Fruit fly (Drosophila melanogaster) whole organism, embryonic: ENCODE measurements around the gene CG34125.

ENCODE experiments used
- C15 ChIP-seq: fragments of 200-800 bp; sonication (Bioruptor generic); IDR thresholded peaks from 3 replicates; pipeline ENCODE4 v1.3.6; 2022; ENCODE audit warnings: missing biosample characterization, missing genetic modification characterization
- CG1024 ChIP-seq: fragments of 200-800 bp; sonication (Bioruptor generic); IDR thresholded peaks from 2 replicates; pipeline ENCODE4 v1.3.6; 2022; ENCODE audit warnings: missing biosample characterization, missing genetic modification characterization
- CG11723 ChIP-seq: fragments of 200-800 bp; sonication (Bioruptor generic); optimal IDR thresholded peaks from 2 replicates; lab custom pipeline; 2017; ENCODE audit warnings: missing biosample characterization, mild to moderate bottlenecking, missing genetic modification characterization
- CG12155 ChIP-seq: fragments of 200-800 bp; sonication (Bioruptor generic); optimal IDR thresholded peaks from 3 replicates; lab custom pipeline; 2016; ENCODE audit warnings: missing biosample characterization, missing genetic modification characterization
- CG12219 ChIP-seq: fragments of 200-800 bp; sonication (Bioruptor generic); optimal IDR thresholded peaks from 3 replicates; lab custom pipeline; 2018; ENCODE audit warnings: missing biosample characterization, mild to moderate bottlenecking, missing genetic modification characterization
- CG12659 ChIP-seq: fragments of 200-800 bp; sonication (Bioruptor generic); optimal IDR thresholded peaks from 3 replicates; lab custom pipeline; 2017; ENCODE audit warnings: mild to moderate bottlenecking, missing biosample characterization, missing genetic modification reagents, missing genetic modification characterization
- CG13123 ChIP-seq: fragments of 200-800 bp; sonication (Bioruptor generic); optimal IDR thresholded peaks from 2 replicates; lab custom pipeline; 2016; ENCODE audit warnings: missing biosample characterization, missing genetic modification characterization
- CG1529 ChIP-seq: fragments of 200-800 bp; sonication (Bioruptor generic); optimal IDR thresholded peaks from 3 replicates; lab custom pipeline; 2018; ENCODE audit warnings: missing biosample characterization, missing genetic modification characterization
- CG16863 ChIP-seq: fragments of 200-800 bp; sonication (Bioruptor generic); optimal IDR thresholded peaks from 3 replicates; lab custom pipeline; 2016; ENCODE audit warnings: missing biosample characterization, missing genetic modification characterization
- CG2120 ChIP-seq: fragments of 200-800 bp; sonication (Bioruptor generic); optimal IDR thresholded peaks from 3 replicates; lab custom pipeline; 2016; ENCODE audit warnings: missing biosample characterization, missing genetic modification characterization
- CG2202 ChIP-seq: fragments of 200-800 bp; sonication (Bioruptor generic); optimal IDR thresholded peaks from 2 replicates; lab custom pipeline; 2018; ENCODE audit warnings: missing biosample characterization, mild to moderate bottlenecking, missing genetic modification characterization
- CG32772 ChIP-seq: fragments of 200-800 bp; sonication (Bioruptor generic); IDR thresholded peaks from 2 replicates; pipeline ENCODE4 v1.3.6; 2022; ENCODE audit warnings: missing biosample characterization, missing genetic modification characterization
- CG3847 ChIP-seq: fragments of 200-800 bp; sonication (Bioruptor generic); IDR thresholded peaks from 2 replicates; pipeline ENCODE4 v1.3.6; 2022; ENCODE audit warnings: missing biosample characterization, missing genetic modification characterization
- CG5953 ChIP-seq: fragments of 200-800 bp; sonication (Bioruptor generic); IDR thresholded peaks from 2 replicates; pipeline ENCODE4 v1.3.6; 2022; ENCODE audit warnings: missing biosample characterization, missing genetic modification characterization
- CG7786 ChIP-seq: fragments of 200-800 bp; sonication (Bioruptor generic); optimal IDR thresholded peaks from 2 replicates; lab custom pipeline; 2016; ENCODE audit warnings: missing biosample characterization, missing genetic modification characterization
- CG8359 ChIP-seq: fragments of 200-800 bp; sonication (Bioruptor generic); optimal IDR thresholded peaks from 2 replicates; lab custom pipeline; 2017; ENCODE audit warnings: missing biosample characterization, mild to moderate bottlenecking, missing genetic modification characterization, borderline replicate concordance
- CG8388 ChIP-seq: fragments of 200-800 bp; sonication (Bioruptor generic); optimal IDR thresholded peaks from 2 replicates; lab custom pipeline; 2019; ENCODE audit warnings: missing biosample characterization, mild to moderate bottlenecking, missing genetic modification characterization, moderate library complexity
- Elba2 ChIP-seq: fragments of 200-800 bp; sonication (Bioruptor generic); optimal IDR thresholded peaks from 3 replicates; lab custom pipeline; 2016; ENCODE audit warnings: missing biosample characterization, missing genetic modification characterization
- Ets65A ChIP-seq: fragments of 200-800 bp; sonication (Bioruptor generic); peaks from one replicate; lab custom pipeline; 2016; ENCODE audit warnings: missing biosample characterization, missing genetic modification characterization
- Ets97D ChIP-seq: fragments of 200-800 bp; sonication (Bioruptor generic); optimal IDR thresholded peaks from 3 replicates; lab custom pipeline; 2016; ENCODE audit warnings: missing biosample characterization, missing genetic modification characterization
- HLH3B ChIP-seq: fragments of 200-800 bp; sonication (Bioruptor generic); IDR thresholded peaks from 2 replicates; pipeline ENCODE4 v1.3.6; 2022; ENCODE audit warnings: missing biosample characterization, missing genetic modification characterization
- HLHmδ ChIP-seq: fragments of 200-800 bp; sonication (Bioruptor generic); optimal IDR thresholded peaks from 2 replicates; lab custom pipeline; 2018; ENCODE audit warnings: missing biosample characterization, mild to moderate bottlenecking, missing genetic modification characterization, moderate library complexity
- Hr51 ChIP-seq, 2 experiments: fragments of 200-800 bp; sonication (Bioruptor generic); optimal IDR thresholded peaks; 2 replicates in 1 of 2; 3 replicates in 1 of 2; lab custom pipeline; 2016 to 2018; ENCODE audit warnings: missing biosample characterization in 2 of 2, missing genetic modification characterization in 2 of 2, mild to moderate bottlenecking in 1 of 2, moderate library complexity in 1 of 2
- Jarid2 ChIP-seq: fragments of 200-800 bp; sonication (Bioruptor generic); optimal IDR thresholded peaks from 3 replicates; lab custom pipeline; 2017; ENCODE audit warnings: mild to moderate bottlenecking, missing biosample characterization, missing genetic modification reagents, missing genetic modification characterization
- Meics ChIP-seq: fragments of 200-800 bp; sonication (Bioruptor generic); optimal IDR thresholded peaks from 2 replicates; lab custom pipeline; 2017; ENCODE audit warnings: missing biosample characterization, mild to moderate bottlenecking, missing genetic modification characterization
- Ptx1 ChIP-seq: fragments of 200-800 bp; sonication (Bioruptor generic); IDR thresholded peaks from 2 replicates; pipeline ENCODE4 v1.3.6; 2022; ENCODE audit warnings: missing biosample characterization, missing genetic modification characterization
- Scr ChIP-seq: fragments of 200-800 bp; sonication (Bioruptor generic); IDR thresholded peaks from 2 replicates; pipeline ENCODE4 v1.3.6; 2022; ENCODE audit warnings: missing biosample characterization, missing genetic modification characterization; ENCODE audit not compliant: partially characterized antibody
- Side ChIP-seq: fragments of 200-800 bp; sonication (Bioruptor generic); optimal IDR thresholded peaks from 2 replicates; lab custom pipeline; 2016; ENCODE audit warnings: missing biosample characterization, missing genetic modification characterization
- Tbp ChIP-seq: fragments of >200 bp; optimal IDR thresholded peaks from 2 replicates; lab custom pipeline; 2018; ENCODE audit warnings: missing biosample characterization, missing genetic modification characterization
- amos ChIP-seq: fragments of 200-800 bp; sonication (Bioruptor generic); IDR thresholded peaks from 2 replicates; pipeline ENCODE4 v1.3.6; 2022; ENCODE audit warnings: missing biosample characterization, missing genetic modification characterization; ENCODE audit not compliant: partially characterized antibody
- cg ChIP-seq: fragments of 200-800 bp; sonication (Bioruptor generic); optimal IDR thresholded peaks from 3 replicates; lab custom pipeline; 2019; ENCODE audit warnings: missing biosample characterization, mild to moderate bottlenecking, missing genetic modification characterization, moderate library complexity
- chm ChIP-seq: fragments of 200-800 bp; sonication (Bioruptor generic); IDR thresholded peaks from 2 replicates; pipeline ENCODE4 v1.3.6; 2022; ENCODE audit warnings: missing biosample characterization, missing genetic modification characterization
- crc ChIP-seq: fragments of 200-800 bp; sonication (Bioruptor generic); optimal IDR thresholded peaks from 2 replicates; lab custom pipeline; 2016; ENCODE audit warnings: missing biosample characterization, missing genetic modification characterization
- dmrt11E ChIP-seq: fragments of 200-800 bp; sonication (Bioruptor generic); optimal IDR thresholded peaks from 3 replicates; lab custom pipeline; 2018; ENCODE audit warnings: missing biosample characterization, mild to moderate bottlenecking, missing genetic modification characterization, moderate library complexity
- exex ChIP-seq: fragments of 200-800 bp; sonication (Bioruptor generic); optimal IDR thresholded peaks from 4 replicates; lab custom pipeline; 2018; ENCODE audit warnings: missing biosample characterization, mild to moderate bottlenecking, missing genetic modification characterization, moderate library complexity
- fd102C ChIP-seq: fragments of 200-800 bp; sonication (Bioruptor generic); optimal IDR thresholded peaks from 2 replicates; lab custom pipeline; 2018; ENCODE audit warnings: missing biosample characterization, mild to moderate bottlenecking, missing genetic modification characterization, moderate library complexity
- hbn ChIP-seq: fragments of 200-800 bp; sonication (Bioruptor generic); IDR thresholded peaks from 2 replicates; pipeline ENCODE4 v1.3.6; 2022; ENCODE audit warnings: missing biosample characterization, missing genetic modification characterization; ENCODE audit not compliant: partially characterized antibody
- jumu ChIP-seq: fragments of 200-800 bp; sonication (Bioruptor generic); optimal IDR thresholded peaks from 3 replicates; lab custom pipeline; 2016; ENCODE audit warnings: missing biosample characterization, missing genetic modification characterization
- kah ChIP-seq: fragments of 200-800 bp; sonication (Bioruptor generic); optimal IDR thresholded peaks from 2 replicates; lab custom pipeline; 2018; ENCODE audit warnings: missing biosample characterization, mild to moderate bottlenecking, missing genetic modification characterization
- mirr ChIP-seq: fragments of 200-800 bp; sonication (Bioruptor generic); optimal IDR thresholded peaks from 3 replicates; lab custom pipeline; 2018; ENCODE audit warnings: missing biosample characterization, mild to moderate bottlenecking, missing genetic modification characterization
- nerfin-2 ChIP-seq: fragments of 200-800 bp; sonication (Bioruptor generic); IDR thresholded peaks from 2 replicates; pipeline ENCODE4 v1.3.6; 2022; ENCODE audit warnings: missing biosample characterization, missing genetic modification characterization; ENCODE audit not compliant: partially characterized antibody
- nom ChIP-seq: fragments of 200-800 bp; sonication (Bioruptor generic); optimal IDR thresholded peaks from 2 replicates; lab custom pipeline; 2017; ENCODE audit warnings: missing biosample characterization, missing genetic modification characterization, mild to moderate bottlenecking, moderate library complexity, missing genetic modification reagents
- odd ChIP-seq: fragments of 200-800 bp; sonication (Bioruptor generic); optimal IDR thresholded peaks from 2 replicates; lab custom pipeline; 2017; ENCODE audit warnings: missing biosample characterization, mild to moderate bottlenecking, missing genetic modification characterization
- peb ChIP-seq: fragments of 200-800 bp; sonication (Bioruptor generic); IDR thresholded peaks from 2 replicates; pipeline ENCODE4 v1.3.6; 2022; ENCODE audit warnings: missing biosample characterization, missing genetic modification characterization
- rib ChIP-seq: fragments of 200-800 bp; sonication (Bioruptor generic); IDR thresholded peaks from 2 replicates; pipeline ENCODE4 v1.3.6; 2022; ENCODE audit warnings: missing biosample characterization, missing genetic modification characterization
- tio ChIP-seq: fragments of 200-800 bp; sonication (Bioruptor generic); optimal IDR thresholded peaks from 2 replicates; lab custom pipeline; 2017; ENCODE audit warnings: missing biosample characterization, missing genetic modification characterization, inconsistent platforms
- trh ChIP-seq: fragments of 200-800 bp; sonication (Bioruptor generic); optimal IDR thresholded peaks from 2 replicates; lab custom pipeline; 2016; ENCODE audit warnings: missing biosample characterization, missing genetic modification characterization
- unpg ChIP-seq: fragments of 200-800 bp; sonication (Bioruptor generic); optimal IDR thresholded peaks from 3 replicates; lab custom pipeline; 2018; ENCODE audit warnings: missing biosample characterization, mild to moderate bottlenecking, missing genetic modification characterization, moderate library complexity
- vnd ChIP-seq: fragments of 200-800 bp; sonication (Bioruptor generic); IDR thresholded peaks from 3 replicates; pipeline ENCODE4 v1.3.6; 2022; ENCODE audit warnings: missing biosample characterization, missing genetic modification characterization; ENCODE audit not compliant: partially characterized antibody

The CG34125 gene

DNA sequence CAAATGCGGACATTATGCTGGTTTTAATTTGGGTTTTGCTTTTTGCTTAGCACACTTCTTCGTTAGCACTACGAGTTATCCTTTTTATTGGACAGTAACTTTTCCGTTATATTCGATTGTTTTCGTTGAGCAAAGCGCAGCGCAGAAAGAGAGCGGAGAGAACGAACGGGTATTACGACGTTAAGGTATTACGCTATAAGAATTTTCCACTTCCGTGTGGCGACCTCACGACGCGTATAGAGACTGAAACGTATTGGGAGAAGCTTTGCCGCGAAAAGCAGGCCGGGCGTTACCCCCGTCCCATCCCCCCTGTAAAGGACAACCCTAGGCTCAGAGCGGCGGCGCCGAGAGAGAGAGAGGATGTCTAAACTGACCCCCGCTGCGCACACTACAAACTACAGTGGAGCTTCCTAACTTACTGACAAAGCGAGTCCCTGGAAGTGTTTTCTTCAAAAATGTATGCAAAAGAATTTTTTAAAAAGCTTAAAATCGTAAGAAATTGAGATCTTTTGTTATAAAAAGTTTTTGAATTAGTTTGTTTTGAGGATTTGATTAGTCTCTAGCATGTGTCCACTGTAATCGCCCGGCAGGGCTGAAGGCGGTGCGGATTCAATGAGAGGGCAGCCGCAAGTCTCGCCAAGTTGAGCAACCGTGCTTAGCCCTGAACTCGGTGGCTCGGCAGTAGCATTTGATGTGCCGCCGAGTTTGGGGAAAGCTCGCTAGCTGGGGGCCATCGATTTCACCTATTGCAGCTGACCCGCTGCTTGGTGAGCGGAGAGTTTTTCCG lies 39.4 kb downstream of the CG34125 start (continued):
- peak; percentile 91 for TF ChIP-seq CG8388 (GFP tag; lab: Kevin White, UChicago)
- TF ChIP-seq jumu (GFP tag; lab: Kevin White, UChicago), result peak; percentile 96
- TF ChIP-seq Elba2 (GFP tag; lab: Kevin White, UChicago), result no peak
- TF ChIP-seq dmrt11E (tag; lab: Kevin White, UChicago), result peak; percentile 82
- no peak for TF ChIP-seq cg (GFP tag; lab: Kevin White, UChicago)
- peak; percentile 94 for TF ChIP-seq chm (GFP tag; lab: Robert Waterston, UW)
- TF ChIP-seq fd102C (GFP tag; lab: Kevin White, UChicago), result no peak
- peak; percentile 86 for TF ChIP-seq CG1529 (GFP tag; lab: Kevin White, UChicago)
- TF ChIP-seq tio (GFP tag; lab: Kevin White, UChicago), result no peak
- peak; percentile 64 for TF ChIP-seq nom
- TF ChIP-seq Tbp (GFP tag; lab: Kevin White, UChicago), result no peak
- peak; percentile 91 for TF ChIP-seq CG12219 (GFP tag; lab: Kevin White, UChicago)
- TF ChIP-seq CG1024 (GFP tag; lab: Robert Waterston, UW), result peak; percentile 87
- peak; percentile 96 for TF ChIP-seq CG32772 (GFP tag; lab: Robert Waterston, UW)
- peak; percentile 95 for TF ChIP-seq CG5953 (GFP tag; lab: Robert Waterston, UW)
- TF ChIP-seq C15 (GFP tag; lab: Robert Waterston, UW), result peak; percentile 89
- peak; percentile 95 for TF ChIP-seq rib
- TF ChIP-seq Meics (GFP tag; lab: Kevin White, UChicago), result peak; percentile 97
- peak; percentile 91 for TF ChIP-seq crc (GFP tag; lab: Kevin White, UChicago)
- peak; percentile 88 for TF ChIP-seq exex (tag; lab: Kevin White, UChicago)
- TF ChIP-seq CG12155, result peak; percentile 93
- peak; percentile 80 for TF ChIP-seq CG13123 (GFP tag; lab: Kevin White, UChicago)
- TF ChIP-seq CG7786 (GFP tag; lab: Kevin White, UChicago), result peak; percentile 97
- peak; percentile 87 for TF ChIP-seq CG11723 (GFP tag; lab: Kevin White, UChicago)
- TF ChIP-seq CG2120 (GFP tag; lab: Kevin White, UChicago), result peak; percentile 99
- TF ChIP-seq Ptx1, result peak; percentile 97
- TF ChIP-seq CG16863, result peak; percentile 95
- no peak for TF ChIP-seq hbn (GFP tag; lab: Robert Waterston, UW)
- peak; percentile 92 to 93 for TF ChIP-seq Hr51 (GFP tag; optimal IDR thresholded peaks at IDR 0.05; lab: Kevin White, UChicago)
- TF ChIP-seq CG12659 (GFP tag; lab: Kevin White, UChicago), result peak; percentile 96
- peak; percentile 61 for TF ChIP-seq Jarid2 (GFP tag; lab: Kevin White, UChicago)
- no peak for TF ChIP-seq amos (GFP tag; lab: Robert Waterston, UW)
- TF ChIP-seq Ets65A (GFP tag; lab: Kevin White, UChicago), result peak; percentile 99
- TF ChIP-seq HLH3B (GFP tag; lab: Robert Waterston, UW), result peak; percentile 97
- peak; percentile 95 for TF ChIP-seq Side (GFP tag; lab: Kevin White, UChicago)
- TF ChIP-seq Ets97D (GFP tag; lab: Kevin White, UChicago), result peak; percentile 82
- TF ChIP-seq nerfin-2, result no peak
- no peak for TF ChIP-seq HLHmδ (GFP tag; lab: Kevin White, UChicago)
- peak; percentile 81 for TF ChIP-seq kah (GFP tag; lab: Kevin White, UChicago)
- TF ChIP-seq CG3847, result peak; percentile 96
- TF ChIP-seq CG8359 (GFP tag; lab: Kevin White, UChicago), result peak; percentile 71
- peak; percentile 84 for TF ChIP-seq mirr (GFP tag; lab: Kevin White, UChicago)
- no peak for TF ChIP-seq vnd (GFP tag; lab: Robert Waterston, UW)
- peak; percentile 95 for TF ChIP-seq unpg
- TF ChIP-seq trh (GFP tag; lab: Kevin White, UChicago), result peak; percentile 67
- TF ChIP-seq CG2202 (tag; lab: Kevin White, UChicago), result peak; percentile 79
- TF ChIP-seq Scr, result no peak
- TF ChIP-seq peb (GFP tag; lab: Robert Waterston, UW), result peak; percentile 94
- TF ChIP-seq odd (GFP tag; lab: Kevin White, UChicago), result peak; percentile 88
